Worm (Caenorhabditis elegans): ENCODE measurements around the gene immp-1.
A peak's percentile ranks its signal among the peaks of the same experiment; 100 is the strongest.

The immp-1 gene

DNA sequence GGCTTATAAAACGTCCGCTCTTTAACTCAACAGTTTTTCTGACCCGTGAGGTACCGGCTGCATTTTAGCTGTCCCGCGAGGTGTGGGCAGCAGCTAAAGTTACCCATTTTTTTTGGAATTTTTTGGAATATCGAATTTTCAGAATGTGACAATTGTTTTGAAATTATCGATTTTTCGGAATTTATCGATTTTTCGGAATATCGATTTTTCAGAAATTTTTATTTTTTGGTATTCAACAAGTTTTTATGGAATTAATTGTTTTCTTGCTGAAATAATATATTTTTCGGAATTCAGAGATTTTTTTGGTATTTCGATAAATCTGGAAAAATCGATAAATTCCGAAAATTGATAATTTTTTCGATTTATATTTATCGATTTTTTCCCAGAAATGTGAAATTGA lies 41.8 kb upstream of the immp-1 start:
- TF ChIP-seq ceh-48 (tag; optimal IDR thresholded peaks at IDR 0.05), result peak; percentile 39
- no peak for TF ChIP-seq ceh-31 (tag; optimal IDR thresholded peaks at IDR 0.05)
- no peak for TF ChIP-seq ets-4 (tag; optimal IDR thresholded peaks at IDR 0.05)
- TF ChIP-seq fkh-6 (tag; optimal IDR thresholded peaks at IDR 0.05), result no peak
- no peak for TF ChIP-seq hlh-13 (GFP tag; optimal IDR thresholded peaks at IDR 0.05)

DNA sequence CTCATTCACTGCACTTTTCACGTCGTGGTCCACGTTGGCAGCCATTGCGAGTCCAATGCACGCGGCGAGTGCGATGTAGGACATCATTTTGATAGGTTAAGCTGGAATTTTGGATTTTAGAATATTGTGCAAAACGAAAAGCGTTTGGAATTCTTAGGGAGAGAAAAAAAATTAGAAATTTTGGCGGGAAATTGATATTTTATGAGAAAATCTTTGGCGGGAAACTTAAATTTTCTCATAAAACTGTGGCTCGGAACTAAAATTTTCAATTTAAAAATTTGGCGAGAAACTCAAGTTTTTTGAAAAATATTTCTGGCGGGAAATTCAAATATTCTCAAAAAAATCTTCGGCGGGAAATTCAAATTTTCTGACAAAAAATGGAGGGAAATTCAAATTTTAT lies 37.2 kb upstream of the immp-1 start, which contains the start of gene sup-1:
Gene sup-1, minus strand, starts transcription at position 101 of the 400 bp plus-strand sequence.
- TF ChIP-seq elt-4 (tag; optimal IDR thresholded peaks at IDR 0.05) (no peak), fax-1 (tag; optimal IDR thresholded peaks at IDR 0.05) (no peak), ceh-30 (tag; optimal IDR thresholded peaks at IDR 0.05) (no peak), ceh-22 (tag; optimal IDR thresholded peaks at IDR 0.05) (no peak), unc-86 (tag; optimal IDR thresholded peaks at IDR 0.05) (no peak), Y22D7AL.16 (tag; optimal IDR thresholded peaks at IDR 0.05) (no peak), tbx-2 (tag; optimal IDR thresholded peaks at IDR 0.05) (no peak), syd-9 (tag; optimal IDR thresholded peaks at IDR 0.05) (no peak), pqm-1 (tag; optimal IDR thresholded peaks at IDR 0.05) (no peak), pat-9 (tag; optimal IDR thresholded peaks at IDR 0.05) (no peak), sdc-2 (tag; optimal IDR thresholded peaks at IDR 0.05) (no peak)

DNA sequence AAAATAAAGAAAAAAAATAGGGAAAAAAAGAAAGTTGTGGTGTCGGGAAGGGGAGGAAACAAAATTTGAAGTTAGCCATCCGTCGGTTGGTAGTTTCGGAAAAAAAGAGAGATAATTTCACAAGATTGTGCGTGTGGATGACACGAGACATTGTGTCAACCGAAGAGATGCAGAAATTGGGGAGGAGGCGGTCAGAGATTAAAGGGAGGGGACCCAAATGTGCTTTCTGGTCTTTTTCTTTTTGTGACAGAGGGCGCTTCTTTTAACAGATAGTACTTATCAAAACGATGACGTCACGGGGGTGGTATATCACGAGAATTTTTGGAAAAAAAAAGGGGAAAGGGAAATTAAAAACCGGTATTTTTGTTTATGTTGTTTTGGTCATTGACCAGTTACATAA lies 36.3 kb upstream of the immp-1 start:
- TF ChIP-seq hlh-13 (GFP tag; optimal IDR thresholded peaks at IDR 0.05) (no peak), gmeb-2 (tag; optimal IDR thresholded peaks at IDR 0.05) (no peak), ceh-18 (tag; optimal IDR thresholded peaks at IDR 0.05) (peak; percentile 24), nfya-1 (tag; optimal IDR thresholded peaks at IDR 0.05) (peak; percentile 11), ceh-45 (GFP tag; IDR thresholded peaks at IDR 0.05) (no peak)

DNA sequence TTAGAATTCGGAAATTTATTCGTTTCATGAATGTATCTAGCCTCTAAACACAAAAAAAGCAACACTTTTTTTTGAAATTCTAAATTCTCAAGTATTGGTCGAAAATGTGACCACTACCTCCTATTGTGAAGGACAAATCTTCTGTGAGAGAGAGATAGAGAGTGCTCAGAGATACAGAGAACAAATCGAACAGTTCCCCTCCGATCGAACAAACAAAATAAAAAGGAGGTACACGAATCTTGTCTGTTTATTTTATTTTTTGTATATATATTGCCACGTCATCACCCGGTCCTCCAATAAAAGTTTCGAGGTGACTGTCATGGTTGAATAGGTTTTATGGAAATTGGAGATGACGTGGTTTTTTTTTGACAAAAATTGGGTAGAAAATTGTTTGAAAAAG lies 33.9 kb upstream of the immp-1 start:
- TF ChIP-seq ahr-1 (tag; optimal IDR thresholded peaks at IDR 0.05), result no peak
- no peak for TF ChIP-seq nhr-232 (tag; optimal IDR thresholded peaks at IDR 0.05)
- TF ChIP-seq nhr-11 (tag; optimal IDR thresholded peaks at IDR 0.05), result no peak
- no peak for TF ChIP-seq unc-42 (tag; optimal IDR thresholded peaks at IDR 0.05)
- no peak for TF ChIP-seq fkh-6 (tag; optimal IDR thresholded peaks at IDR 0.05)

DNA sequence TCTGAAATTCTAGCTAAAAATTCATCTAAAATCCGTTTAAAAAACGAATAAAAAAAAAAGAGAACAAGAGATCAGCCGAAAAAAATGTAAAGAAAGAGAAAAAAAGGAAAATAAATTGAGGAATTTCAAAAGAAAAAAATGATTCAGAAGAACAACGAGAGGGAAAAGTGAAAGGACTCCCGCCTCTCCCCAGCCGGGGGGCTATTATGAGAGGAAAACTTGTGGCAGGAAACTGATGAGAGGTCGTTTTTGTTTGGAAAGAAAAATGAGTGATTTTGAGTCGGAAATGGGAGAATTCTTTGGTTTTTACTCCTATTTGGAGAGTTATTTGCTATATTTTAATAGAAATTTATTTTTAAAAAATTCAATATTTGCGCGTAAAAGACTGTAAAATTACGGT lies 32.6 kb upstream of the immp-1 start:
- no peak for TF ChIP-seq pqm-1 (tag; optimal IDR thresholded peaks at IDR 0.05)
- no peak for TF ChIP-seq ceh-19 (GFP tag; optimal IDR thresholded peaks at IDR 0.05)
- no peak for TF ChIP-seq pax-1 (tag; optimal IDR thresholded peaks at IDR 0.05)
- no peak for TF ChIP-seq F13H6.1 (tag; optimal IDR thresholded peaks at IDR 0.05)
- no peak for TF ChIP-seq hlh-6 (tag; optimal IDR thresholded peaks at IDR 0.05)
- TF ChIP-seq lim-6 (tag; optimal IDR thresholded peaks at IDR 0.05), result no peak
- TF ChIP-seq ets-4 (tag; optimal IDR thresholded peaks at IDR 0.05), result no peak
- no peak for TF ChIP-seq ceh-34 (tag; optimal IDR thresholded peaks at IDR 0.05)
- TF ChIP-seq pag-3 (tag; optimal IDR thresholded peaks at IDR 0.05; ENCODE audit: borderline replicate concordance), result no peak
- TF ChIP-seq fkh-6 (tag; optimal IDR thresholded peaks at IDR 0.05), result no peak

DNA sequence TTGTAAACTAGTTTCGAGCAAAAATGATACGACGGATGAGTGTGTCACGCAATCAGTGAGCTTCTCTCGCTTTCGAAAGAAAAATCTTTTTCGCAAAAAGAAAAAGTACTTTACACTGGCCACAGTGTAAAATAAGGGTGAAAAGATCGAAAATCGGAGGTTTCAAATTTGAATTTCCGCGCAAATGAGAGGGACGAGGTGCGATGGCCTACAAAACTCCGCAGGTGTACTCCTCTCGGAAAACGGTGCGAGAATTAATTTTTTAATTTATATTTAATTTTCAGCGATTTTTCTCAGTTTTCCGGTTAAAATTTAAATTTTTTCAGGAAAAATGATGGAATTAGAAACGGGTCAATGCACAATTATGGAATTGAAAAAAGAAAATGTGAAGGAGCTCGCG lies 28.0 kb upstream of the immp-1 start, which contains the start of gene mrt-2:
Gene mrt-2, plus strand, starts transcription at position 49 of the 400 bp plus-strand sequence.
- TF ChIP-seq unc-42 (tag; optimal IDR thresholded peaks at IDR 0.05) (peak; percentile 71), ceh-22 (tag; optimal IDR thresholded peaks at IDR 0.05) (no peak), nhr-11 (tag; optimal IDR thresholded peaks at IDR 0.05) (no peak), ttx-3 (tag; optimal IDR thresholded peaks at IDR 0.05) (no peak), zip-5 (tag; optimal IDR thresholded peaks at IDR 0.05) (peak; percentile 80), nhr-232 (tag; optimal IDR thresholded peaks at IDR 0.05) (no peak), hlh-6 (tag; optimal IDR thresholded peaks at IDR 0.05) (no peak), eyg-1 (tag; optimal IDR thresholded peaks at IDR 0.05) (peak; percentile 26), hlh-30 (tag; optimal IDR thresholded peaks at IDR 0.05; ENCODE audit: insufficient read depth) (no peak), ztf-16 (tag; optimal IDR thresholded peaks at IDR 0.05) (peak; percentile 40), ahr-1 (tag; optimal IDR thresholded peaks at IDR 0.05) (no peak), pax-1 (tag; optimal IDR thresholded peaks at IDR 0.05) (no peak), ceh-19 (GFP tag; optimal IDR thresholded peaks at IDR 0.05) (no peak), lin-11 (tag; optimal IDR thresholded peaks at IDR 0.05) (no peak), ceh-31 (tag; optimal IDR thresholded peaks at IDR 0.05) (peak; percentile 96), unc-86 (tag; optimal IDR thresholded peaks at IDR 0.05) (no peak), tbx-7 (tag; optimal IDR thresholded peaks at IDR 0.05) (peak; percentile 86), ceh-34 (tag; optimal IDR thresholded peaks at IDR 0.05) (peak; percentile 36), unc-55 (GFP tag; optimal IDR thresholded peaks at IDR 0.05) (peak; percentile 6), elt-4 (tag; optimal IDR thresholded peaks at IDR 0.05) (no peak), mec-3 (tag; optimal IDR thresholded peaks at IDR 0.05; ENCODE audit: borderline replicate concordance) (peak; percentile 74), ceh-6 (GFP tag; optimal IDR thresholded peaks at IDR 0.05) (no peak), K09A11.1 (tag; optimal IDR thresholded peaks at IDR 0.05; ENCODE audit: insufficient read depth) (no peak), gmeb-2 (tag; optimal IDR thresholded peaks at IDR 0.05) (peak; percentile 23), ceh-48 (tag; optimal IDR thresholded peaks at IDR 0.05) (no peak)

Measured in whole organism, late embryonic.